Worm (Caenorhabditis elegans) whole organism, L4 larva: ENCODE data around the gene twk-49.

Experiments
- F10B5.3 ChIP-seq: sonication (generic microtip); optimal IDR thresholded peaks from 2 replicates; lab custom pipeline; 2016; ENCODE audit warnings: mild to moderate bottlenecking, missing genetic modification characterization, missing compliant biosample characterization
- lin-39 ChIP-seq: fragments of 150-350 bp; optimal IDR thresholded peaks from 2 replicates; lab custom pipeline; 2014; ENCODE audit warnings: missing biosample characterization, missing genetic modification reagents, missing genetic modification characterization
- nhr-11 ChIP-seq: fragments of 150-350 bp; optimal IDR thresholded peaks from 2 replicates; lab custom pipeline; 2014; ENCODE audit warnings: missing biosample characterization, missing genetic modification characterization
- nhr-237 ChIP-seq: sonication (generic microtip); optimal IDR thresholded peaks from 2 replicates; lab custom pipeline; 2017; ENCODE audit warnings: missing biosample characterization, missing genetic modification characterization
- nhr-25 ChIP-seq: sonication (generic microtip); optimal IDR thresholded peaks from 2 replicates; lab custom pipeline; 2017; ENCODE audit warnings: missing genetic modification characterization, mild to moderate bottlenecking, missing compliant biosample characterization, antibody characterized with exemption, moderate library complexity, borderline replicate concordance; ENCODE audit not compliant: insufficient read depth
- set-16 ChIP-seq: fragments of 200-800 bp; sonication (Bioruptor generic); IDR thresholded peaks from 2 replicates; pipeline ENCODE4 v1.3.6; 2022; ENCODE audit warnings: missing genetic modification reagents, missing genetic modification characterization, missing compliant biosample characterization
- snpc-4 ChIP-seq: fragments of 150-350 bp; optimal IDR thresholded peaks from 2 replicates; lab custom pipeline; 2014; ENCODE audit warnings: missing biosample characterization, missing genetic modification characterization
- unc-62 ChIP-seq, 3 experiments: fragments of 150-350 bp in 1 of 3; sonication (generic microtip); optimal IDR thresholded peaks in 2 of 3; peaks in 1 of 3; 1 replicate in 1 of 3; 2 replicates in 2 of 3; lab custom pipeline; 2014 to 2017; ENCODE audit warnings: missing biosample characterization in 3 of 3, missing genetic modification characterization in 3 of 3, missing genetic modification reagents in 3 of 3, missing genotype in 1 of 3

DNA sequence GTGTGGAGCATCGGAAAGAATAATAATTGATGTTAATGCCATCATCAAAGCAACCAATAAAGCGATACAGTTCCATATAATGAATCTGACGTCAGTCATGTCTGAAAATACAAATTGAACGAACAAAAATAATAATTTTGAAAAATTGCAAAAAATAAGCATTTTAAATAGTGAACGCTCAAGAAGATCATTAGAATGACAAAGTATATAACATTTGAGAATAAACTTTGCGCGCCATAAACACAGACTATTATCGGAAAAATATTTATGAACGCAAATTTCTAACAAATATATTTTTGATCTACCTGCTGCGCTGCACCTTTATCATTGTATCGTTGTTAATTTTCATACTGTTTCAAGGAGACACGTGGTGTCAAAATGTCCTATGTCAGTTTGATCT, 2.5 kb upstream of the twk-49 start, which contains the start of gene R05G9.3:
- no peak for TF ChIP-seq set-16 (GFP tag; lab: Robert Waterston, UW)
- TF ChIP-seq lin-39: no peak
- TF ChIP-seq snpc-4 (tag; lab: Kevin White, UChicago): no peak
- TF ChIP-seq unc-62 (GFP tag; optimal IDR thresholded peaks at IDR 0.05 in 1 of 2; lab: Kevin White, UChicago): no peak
- TF ChIP-seq unc-62 (tag; optimal IDR thresholded peaks at IDR 0.05; lab: Kevin White, UChicago): no peak
- TF ChIP-seq nhr-11 (tag; lab: Kevin White, UChicago): no peak
- no peak for TF ChIP-seq F10B5.3 (tag; lab: Kevin White, UChicago)
- no peak for TF ChIP-seq nhr-237 (tag; lab: Kevin White, UChicago)
- TF ChIP-seq nhr-25 (tag; lab: Kevin White, UChicago): no peak
